Fruit fly (Drosophila melanogaster): ENCODE data around the gene CG14219.

Gene CG14219

dm6 chrX:19590070-19590469, at the start of gene CG14219:
CG14219 (minus strand) TSS chrX:19590170.
- TF ChIP-seq h (optimal IDR thresholded peaks at IDR 0.05) (no peak), Myc (optimal IDR thresholded peaks at IDR 0.05) (no peak), Sin3A (optimal IDR thresholded peaks at IDR 0.05) (no peak), insv (optimal IDR thresholded peaks at IDR 0.05) (no peak), ttk (optimal IDR thresholded peaks at IDR 0.05) (no peak), psq (optimal IDR thresholded peaks at IDR 0.05) (no peak)

dm6 chrX:19638328-19638940, 48.5 kb upstream of the CG14219 start, which contains the start of gene Rcd-1:
Rcd-1 (plus strand) TSS chrX:19638767.
- TF ChIP-seq h (optimal IDR thresholded peaks at IDR 0.05), result no peak
- TF ChIP-seq psq (optimal IDR thresholded peaks at IDR 0.05), result no peak
- no peak for TF ChIP-seq insv (optimal IDR thresholded peaks at IDR 0.05)
- no peak for TF ChIP-seq Myc (optimal IDR thresholded peaks at IDR 0.05)
- TF ChIP-seq ttk (optimal IDR thresholded peaks at IDR 0.05), result no peak
- no peak for TF ChIP-seq Sin3A (optimal IDR thresholded peaks at IDR 0.05)

- no peak for TF ChIP-seq insv (optimal IDR thresholded peaks at IDR 0.05)
- no peak for TF ChIP-seq psq (optimal IDR thresholded peaks at IDR 0.05)
- TF ChIP-seq Myc (optimal IDR thresholded peaks at IDR 0.05), result no peak
- no peak for TF ChIP-seq ttk (optimal IDR thresholded peaks at IDR 0.05)
- no peak for TF ChIP-seq Sin3A (optimal IDR thresholded peaks at IDR 0.05)
- no peak for TF ChIP-seq h (optimal IDR thresholded peaks at IDR 0.05)
Observed at dm6 chrX:19637434-19638327, 47.7 kb upstream of the CG14219 start.

- TF ChIP-seq psq (optimal IDR thresholded peaks at IDR 0.05), result no peak
- no peak for TF ChIP-seq ttk (optimal IDR thresholded peaks at IDR 0.05)
- no peak for TF ChIP-seq Myc (optimal IDR thresholded peaks at IDR 0.05)
- TF ChIP-seq h (optimal IDR thresholded peaks at IDR 0.05), result no peak
- TF ChIP-seq insv (optimal IDR thresholded peaks at IDR 0.05), result no peak
- no peak for TF ChIP-seq Sin3A (optimal IDR thresholded peaks at IDR 0.05)
Observed at dm6 chrX:19637002-19637420, 47.0 kb upstream of the CG14219 start.

dm6 chrX:19631365-19631832, 41.4 kb upstream of the CG14219 start:
- TF ChIP-seq ttk (optimal IDR thresholded peaks at IDR 0.05) (no peak), psq (optimal IDR thresholded peaks at IDR 0.05) (no peak), Myc (optimal IDR thresholded peaks at IDR 0.05) (no peak), Sin3A (optimal IDR thresholded peaks at IDR 0.05) (no peak), insv (optimal IDR thresholded peaks at IDR 0.05) (no peak)

- TF ChIP-seq Myc (optimal IDR thresholded peaks at IDR 0.05) (no peak), h (optimal IDR thresholded peaks at IDR 0.05) (no peak), insv (optimal IDR thresholded peaks at IDR 0.05) (no peak)
Observed at dm6 chrX:19625405-19625804, 35.4 kb upstream of the CG14219 start, which contains the start of gene CG14212. CG14212 (plus strand) TSS chrX:19625705.

- TF ChIP-seq Sin3A (optimal IDR thresholded peaks at IDR 0.05) (no peak), h (optimal IDR thresholded peaks at IDR 0.05) (no peak), psq (optimal IDR thresholded peaks at IDR 0.05) (no peak), Myc (optimal IDR thresholded peaks at IDR 0.05) (no peak), ttk (optimal IDR thresholded peaks at IDR 0.05) (no peak), insv (optimal IDR thresholded peaks at IDR 0.05) (no peak)
Observed at dm6 chrX:19622924-19623323, 33.0 kb upstream of the CG14219 start, which contains the start of the genes Naa20A and MKP-4. Naa20A (minus strand) TSS chrX:19623074. MKP-4 (plus strand) TSS chrX:19623114.

- TF ChIP-seq psq (optimal IDR thresholded peaks at IDR 0.05) (no peak), ttk (optimal IDR thresholded peaks at IDR 0.05) (no peak), h (optimal IDR thresholded peaks at IDR 0.05) (no peak), insv (optimal IDR thresholded peaks at IDR 0.05) (no peak), Sin3A (optimal IDR thresholded peaks at IDR 0.05) (no peak), Myc (optimal IDR thresholded peaks at IDR 0.05) (no peak)
Observed at dm6 chrX:19621145-19621544, 31.2 kb upstream of the CG14219 start, which contains the start of gene CG14221. CG14221 (minus strand) TSS chrX:19621245.

- TF ChIP-seq insv (optimal IDR thresholded peaks at IDR 0.05), result no peak
- no peak for TF ChIP-seq h (optimal IDR thresholded peaks at IDR 0.05)
- TF ChIP-seq Sin3A (optimal IDR thresholded peaks at IDR 0.05), result no peak
- no peak for TF ChIP-seq Myc (optimal IDR thresholded peaks at IDR 0.05)
Observed at dm6 chrX:19618183-19618740, 28.3 kb upstream of the CG14219 start, which contains the start of the genes Pstk and Tim9b. Pstk (minus strand) TSS chrX:19618537. Tim9b (minus strand) TSS chrX:19618537.

- TF ChIP-seq ttk (optimal IDR thresholded peaks at IDR 0.05), result no peak
- no peak for TF ChIP-seq h (optimal IDR thresholded peaks at IDR 0.05)
- TF ChIP-seq psq (optimal IDR thresholded peaks at IDR 0.05), result no peak
- TF ChIP-seq Sin3A (optimal IDR thresholded peaks at IDR 0.05), result no peak
- no peak for TF ChIP-seq insv (optimal IDR thresholded peaks at IDR 0.05)
- TF ChIP-seq Myc (optimal IDR thresholded peaks at IDR 0.05), result no peak
Observed at dm6 chrX:19615990-19616663, 26.2 kb upstream of the CG14219 start, which contains the start of gene CG14210. CG14210 (plus strand) TSS chrX:19616196.

dm6 chrX:19613473-19613872, 23.5 kb upstream of the CG14219 start:
- TF ChIP-seq Myc (optimal IDR thresholded peaks at IDR 0.05) (no peak), Sin3A (optimal IDR thresholded peaks at IDR 0.05) (no peak), h (optimal IDR thresholded peaks at IDR 0.05) (no peak), insv (optimal IDR thresholded peaks at IDR 0.05) (no peak), ttk (optimal IDR thresholded peaks at IDR 0.05) (no peak), psq (optimal IDR thresholded peaks at IDR 0.05) (no peak)
